Worm (Caenorhabditis elegans) whole organism, late embryonic: ENCODE measurements around the gene atl-1.
A peak's percentile ranks its signal among the peaks of the same experiment; 100 is the strongest.

Experiments
- C08G9.2 ChIP-seq: sonication (generic microtip); optimal IDR thresholded peaks from 2 replicates; lab custom pipeline; 2016; ENCODE audit warnings: mild to moderate bottlenecking, missing genetic modification characterization, moderate library complexity, missing compliant biosample characterization
- F13H6.1 ChIP-seq: sonication (generic microtip); optimal IDR thresholded peaks from 2 replicates; lab custom pipeline; 2016; ENCODE audit warnings: missing genetic modification characterization, missing compliant biosample characterization
- K09A11.1 ChIP-seq: sonication (generic microtip); optimal IDR thresholded peaks from 2 replicates; lab custom pipeline; 2017; ENCODE audit warnings: antibody characterized with exemption, mild to moderate bottlenecking, missing genetic modification characterization, missing compliant biosample characterization; ENCODE audit not compliant: insufficient read depth
- T23F11.4 ChIP-seq: fragments of 200-800 bp; sonication (Bioruptor generic); optimal IDR thresholded peaks from 2 replicates; lab custom pipeline; 2018; ENCODE audit warnings: mild to moderate bottlenecking, missing genetic modification characterization, missing compliant biosample characterization
- Y22D7AL.16 ChIP-seq: sonication (generic microtip); optimal IDR thresholded peaks from 2 replicates; lab custom pipeline; 2016; ENCODE audit warnings: missing genetic modification characterization, missing compliant biosample characterization
- ahr-1 ChIP-seq: sonication (generic microtip); optimal IDR thresholded peaks from 2 replicates; lab custom pipeline; 2016; ENCODE audit warnings: missing genetic modification characterization, missing compliant biosample characterization
- ama-1 ChIP-seq: fragments of 150-350 bp; optimal IDR thresholded peaks from 2 replicates; lab custom pipeline; 2014
- ceh-14 ChIP-seq: sonication (generic microtip); optimal IDR thresholded peaks from 2 replicates; lab custom pipeline; 2016; ENCODE audit warnings: missing genotype, missing genetic modification characterization, missing compliant biosample characterization
- ceh-18 ChIP-seq: sonication (generic microtip); optimal IDR thresholded peaks from 2 replicates; lab custom pipeline; 2016; ENCODE audit warnings: missing genetic modification characterization, missing compliant biosample characterization
- ceh-22 ChIP-seq: sonication (generic microtip); optimal IDR thresholded peaks from 2 replicates; lab custom pipeline; 2017; ENCODE audit warnings: missing biosample characterization, missing genetic modification characterization
- ceh-24 ChIP-seq: sonication (generic microtip); optimal IDR thresholded peaks from 2 replicates; lab custom pipeline; 2016; ENCODE audit warnings: mild to moderate bottlenecking, missing genetic modification characterization, missing compliant biosample characterization
- ceh-34 ChIP-seq: sonication (generic microtip); optimal IDR thresholded peaks from 2 replicates; lab custom pipeline; 2016; ENCODE audit warnings: mild to moderate bottlenecking, missing genetic modification characterization, missing compliant biosample characterization
- ceh-45 ChIP-seq: fragments of 200-800 bp; sonication (Bioruptor generic); IDR thresholded peaks from 2 replicates; pipeline ENCODE4 v1.3.6; 2022; ENCODE audit warnings: missing genetic modification reagents, missing genetic modification characterization, missing compliant biosample characterization
- dmd-4 ChIP-seq: sonication (generic microtip); optimal IDR thresholded peaks from 2 replicates; lab custom pipeline; 2016; ENCODE audit warnings: borderline replicate concordance, missing genetic modification characterization, missing compliant biosample characterization
- dve-1 ChIP-seq: sonication (generic microtip); optimal IDR thresholded peaks from 2 replicates; lab custom pipeline; 2017; ENCODE audit warnings: antibody characterized with exemption, mild to moderate bottlenecking, missing genetic modification characterization, missing compliant biosample characterization
- elt-2 ChIP-seq: sonication (generic microtip); optimal IDR thresholded peaks from 2 replicates; lab custom pipeline; 2016; ENCODE audit warnings: missing genetic modification reagents, missing genetic modification characterization, missing compliant biosample characterization
- fax-1 ChIP-seq: sonication (generic microtip); optimal IDR thresholded peaks from 2 replicates; lab custom pipeline; 2016; ENCODE audit warnings: missing genotype, missing genetic modification characterization, missing compliant biosample characterization
- fkh-10 ChIP-seq: fragments of 150-350 bp; optimal IDR thresholded peaks from 2 replicates; lab custom pipeline; 2014; ENCODE audit warnings: missing biosample characterization, missing genetic modification reagents, missing genetic modification characterization
- hlh-13 ChIP-seq: fragments of 200-800 bp; sonication (Bioruptor generic); optimal IDR thresholded peaks from 2 replicates; lab custom pipeline; 2018; ENCODE audit warnings: mild to moderate bottlenecking, missing genetic modification characterization, missing compliant biosample characterization
- hlh-15 ChIP-seq: sonication (generic microtip); optimal IDR thresholded peaks from 2 replicates; lab custom pipeline; 2016; ENCODE audit warnings: missing genetic modification characterization, missing compliant biosample characterization
- hlh-6 ChIP-seq: sonication (generic microtip); optimal IDR thresholded peaks from 2 replicates; lab custom pipeline; 2016; ENCODE audit warnings: missing genotype, missing genetic modification characterization, missing compliant biosample characterization
- lin-11 ChIP-seq: fragments of 200-800 bp; sonication (Bioruptor generic); optimal IDR thresholded peaks from 2 replicates; lab custom pipeline; 2018; ENCODE audit warnings: mild to moderate bottlenecking, missing genetic modification characterization, missing compliant biosample characterization
- madf-2 ChIP-seq: sonication (generic microtip); optimal IDR thresholded peaks from 2 replicates; lab custom pipeline; 2017; ENCODE audit warnings: missing genetic modification characterization, missing compliant biosample characterization
- mec-3 ChIP-seq: sonication (generic microtip); optimal IDR thresholded peaks from 2 replicates; lab custom pipeline; 2016; ENCODE audit warnings: borderline replicate concordance, missing genetic modification characterization, missing compliant biosample characterization
- nfya-1 ChIP-seq: sonication (generic microtip); optimal IDR thresholded peaks from 2 replicates; lab custom pipeline; 2017; ENCODE audit warnings: missing genetic modification characterization, mild to moderate bottlenecking, missing compliant biosample characterization, antibody characterized with exemption, moderate library complexity
- nhr-232 ChIP-seq: sonication (generic microtip); optimal IDR thresholded peaks from 2 replicates; lab custom pipeline; 2016; ENCODE audit warnings: missing genetic modification characterization, missing compliant biosample characterization
- npax-4 ChIP-seq: sonication (generic microtip); optimal IDR thresholded peaks from 2 replicates; lab custom pipeline; 2016; ENCODE audit warnings: missing genetic modification characterization, missing compliant biosample characterization
- odd-2 ChIP-seq: sonication (generic microtip); optimal IDR thresholded peaks from 2 replicates; lab custom pipeline; 2017; ENCODE audit warnings: antibody characterized with exemption, mild to moderate bottlenecking, missing genetic modification characterization, missing compliant biosample characterization
- pag-3 ChIP-seq: sonication (generic microtip); optimal IDR thresholded peaks from 2 replicates; lab custom pipeline; 2016; ENCODE audit warnings: missing compliant biosample characterization, missing genetic modification characterization, borderline replicate concordance
- pat-9 ChIP-seq: fragments of 200-800 bp; sonication (Bioruptor generic); optimal IDR thresholded peaks from 2 replicates; lab custom pipeline; 2018; ENCODE audit warnings: mild to moderate bottlenecking, missing genetic modification characterization, moderate library complexity, missing compliant biosample characterization
- pax-1 ChIP-seq: fragments of 150-350 bp; optimal IDR thresholded peaks from 2 replicates; lab custom pipeline; 2014; ENCODE audit warnings: missing biosample characterization, missing genetic modification characterization
- pros-1 ChIP-seq: fragments of 150-350 bp; optimal IDR thresholded peaks from 2 replicates; lab custom pipeline; 2014; ENCODE audit warnings: missing biosample characterization, missing genetic modification reagents, missing genetic modification characterization
- ref-2 ChIP-seq: sonication (generic microtip); optimal IDR thresholded peaks from 2 replicates; lab custom pipeline; 2016; ENCODE audit warnings: missing genetic modification characterization, missing compliant biosample characterization
- rnt-1 ChIP-seq: sonication (generic microtip); optimal IDR thresholded peaks from 2 replicates; lab custom pipeline; 2016; ENCODE audit warnings: missing genetic modification characterization, missing compliant biosample characterization
- sdc-2 ChIP-seq: sonication (generic microtip); optimal IDR thresholded peaks from 2 replicates; lab custom pipeline; 2016; ENCODE audit warnings: missing genotype, missing genetic modification characterization, missing compliant biosample characterization
- syd-9 ChIP-seq: sonication (generic microtip); optimal IDR thresholded peaks from 2 replicates; lab custom pipeline; 2016; ENCODE audit warnings: mild to moderate bottlenecking, missing genetic modification characterization, moderate library complexity, missing compliant biosample characterization
- ttx-3 ChIP-seq: sonication (generic microtip); optimal IDR thresholded peaks from 2 replicates; lab custom pipeline; 2016; ENCODE audit warnings: missing genetic modification reagents, missing genetic modification characterization, missing compliant biosample characterization
- unc-3 ChIP-seq, 2 experiments: fragments of 200-800 bp in 1 of 2; sonication (Bioruptor generic) in 1 of 2; sonication (generic microtip) in 1 of 2; conservative IDR thresholded peaks in 1 of 2; optimal IDR thresholded peaks in 1 of 2; 2 replicates each; pipeline versions ENCODE4 v1.3.6 to Lab custom; 2016 to 2022; ENCODE audit warnings: missing compliant biosample characterization in 2 of 2, missing genetic modification characterization in 2 of 2, missing genetic modification reagents in 1 of 2
- unc-42 ChIP-seq: sonication (generic microtip); optimal IDR thresholded peaks from 2 replicates; lab custom pipeline; 2016; ENCODE audit warnings: missing genotype, missing genetic modification characterization, missing compliant biosample characterization
- unc-55 ChIP-seq: sonication (generic microtip); optimal IDR thresholded peaks from 2 replicates; lab custom pipeline; 2017; ENCODE audit warnings: missing biosample characterization, missing genetic modification reagents, missing genetic modification characterization

The atl-1 gene

ce11 chrV:9663948-9664347, 18.6 kb upstream of the atl-1 start:
- TF ChIP-seq unc-42 (tag; lab: Kevin White, UChicago) = peak; percentile 45
- peak; percentile 1 for TF ChIP-seq ceh-14 (tag; lab: Kevin White, UChicago)
- no peak for TF ChIP-seq F13H6.1 (tag; lab: Kevin White, UChicago)

ce11 chrV:9661514-9661913, 16.1 kb upstream of the atl-1 start, which contains the start of gene pitr-4:
pitr-4 (minus strand) TSS chrV:9661614.
- TF ChIP-seq nfya-1 (tag; lab: Kevin White, UChicago) (no peak), pat-9 (tag; lab: Kevin White, UChicago) (no peak), fkh-10 (GFP tag; lab: Kevin White, UChicago) (no peak), pros-1 (no peak), unc-3 (GFP tag; conservative IDR thresholded peaks at IDR 0.05; lab: Robert Waterston, UW) (no peak), unc-3 (tag; optimal IDR thresholded peaks at IDR 0.05; lab: Kevin White, UChicago) (no peak), unc-42 (tag; lab: Kevin White, UChicago) (no peak), pax-1 (no peak), hlh-6 (tag; lab: Kevin White, UChicago) (no peak), ceh-18 (no peak), ceh-34 (tag; lab: Kevin White, UChicago) (no peak), syd-9 (no peak), ceh-24 (tag; lab: Kevin White, UChicago) (no peak), unc-55 (GFP tag; lab: Kevin White, UChicago) (no peak), C08G9.2 (tag; lab: Kevin White, UChicago) (no peak)

- no peak for TF ChIP-seq T23F11.4 (GFP tag; lab: Kevin White, UChicago)
- TF ChIP-seq ref-2 (tag; lab: Kevin White, UChicago) = no peak
- no peak for TF ChIP-seq pros-1
- no peak for TF ChIP-seq ahr-1
- TF ChIP-seq ceh-18 = no peak
- no peak for TF ChIP-seq madf-2 (tag; lab: Kevin White, UChicago)
- TF ChIP-seq pag-3 = no peak
- TF ChIP-seq nfya-1 (tag; lab: Kevin White, UChicago) = no peak
- TF ChIP-seq rnt-1 (tag; lab: Kevin White, UChicago) = no peak
- no peak for TF ChIP-seq ama-1 (lab: Kevin White, UChicago)
- no peak for TF ChIP-seq ttx-3 (tag; lab: Kevin White, UChicago)
- TF ChIP-seq nhr-232 (tag; lab: Kevin White, UChicago) = no peak
- no peak for TF ChIP-seq hlh-15
- no peak for TF ChIP-seq dve-1 (tag; lab: Kevin White, UChicago)
- no peak for TF ChIP-seq Y22D7AL.16
- no peak for TF ChIP-seq K09A11.1 (tag; lab: Kevin White, UChicago)
- TF ChIP-seq ceh-14 (tag; lab: Kevin White, UChicago) = no peak
- no peak for TF ChIP-seq dmd-4 (tag; lab: Kevin White, UChicago)
- TF ChIP-seq ceh-22 = no peak
- no peak for TF ChIP-seq odd-2 (tag; lab: Kevin White, UChicago)
Observed at ce11 chrV:9654154-9654805, 8.9 kb upstream of the atl-1 start, which contains the start of gene cyp-29A4. cyp-29A4 (plus strand) TSS chrV:9654755.

- TF ChIP-seq ref-2 (tag; lab: Kevin White, UChicago) = no peak
- TF ChIP-seq T23F11.4 (GFP tag; lab: Kevin White, UChicago) = no peak
- no peak for TF ChIP-seq ceh-18
- no peak for TF ChIP-seq hlh-13
- TF ChIP-seq mec-3 (tag; lab: Kevin White, UChicago) = no peak
- no peak for TF ChIP-seq fax-1
- TF ChIP-seq elt-2 = no peak
- no peak for TF ChIP-seq npax-4 (tag; lab: Kevin White, UChicago)
- no peak for TF ChIP-seq dmd-4 (tag; lab: Kevin White, UChicago)
- TF ChIP-seq pat-9 (tag; lab: Kevin White, UChicago) = no peak
- no peak for TF ChIP-seq lin-11 (tag; lab: Kevin White, UChicago)
- no peak for TF ChIP-seq pax-1
- no peak for TF ChIP-seq ceh-45
- no peak for TF ChIP-seq fkh-10 (GFP tag; lab: Kevin White, UChicago)
- no peak for TF ChIP-seq sdc-2 (tag; lab: Kevin White, UChicago)
Observed at ce11 chrV:9651294-9651693, 5.9 kb upstream of the atl-1 start, which contains the start of gene T06E4.21. T06E4.21 (plus strand) TSS chrV:9651594.
